Fruit fly (Drosophila melanogaster) whole organism, adult: Measurements from ENCODE around the gene ect.

Source experiments
- CG11617 ChIP-seq: fragments of 200-800 bp; sonication (Bioruptor generic); optimal IDR thresholded peaks from 2 replicates; lab custom pipeline; 2017; ENCODE audit warnings: mild to moderate bottlenecking, missing biosample characterization, missing genetic modification reagents, missing genetic modification characterization
- CG12768 ChIP-seq: fragments of 200-800 bp; sonication (Bioruptor generic); optimal IDR thresholded peaks from 2 replicates; lab custom pipeline; 2017; ENCODE audit warnings: missing biosample characterization, missing genetic modification characterization, mild to moderate bottlenecking, moderate library complexity, missing genetic modification reagents
- CG14711 ChIP-seq: fragments of 200-800 bp; sonication (Bioruptor generic); optimal IDR thresholded peaks from 2 replicates; lab custom pipeline; 2018; ENCODE audit warnings: missing biosample characterization, mild to moderate bottlenecking, missing genetic modification characterization, moderate library complexity
- CG1620 ChIP-seq: fragments of 200-800 bp; sonication (Bioruptor generic); optimal IDR thresholded peaks from 2 replicates; lab custom pipeline; 2016; ENCODE audit warnings: missing biosample characterization, missing genetic modification characterization
- CG33017 ChIP-seq: fragments of 200-800 bp; sonication (Bioruptor generic); optimal IDR thresholded peaks from 2 replicates; lab custom pipeline; 2018; ENCODE audit warnings: missing biosample characterization, mild to moderate bottlenecking, missing genetic modification characterization, moderate library complexity
- CG5204 ChIP-seq: fragments of 200-800 bp; sonication (Bioruptor generic); optimal IDR thresholded peaks from 2 replicates; lab custom pipeline; 2016; ENCODE audit warnings: missing biosample characterization, missing genetic modification characterization
- CG7045 ChIP-seq: fragments of 200-800 bp; sonication (Bioruptor generic); optimal IDR thresholded peaks from 2 replicates; lab custom pipeline; 2017; ENCODE audit warnings: missing biosample characterization, mild to moderate bottlenecking, missing genetic modification characterization
- CG7101 ChIP-seq: fragments of 200-800 bp; sonication (Bioruptor generic); optimal IDR thresholded peaks from 2 replicates; lab custom pipeline; 2018; ENCODE audit warnings: missing biosample characterization, mild to moderate bottlenecking, missing genetic modification characterization, moderate library complexity
- Clk ChIP-seq: fragments of 200-800 bp; sonication (Bioruptor generic); optimal IDR thresholded peaks from 2 replicates; lab custom pipeline; 2017; ENCODE audit warnings: missing biosample characterization, missing genetic modification characterization
- Crg-1 ChIP-seq: fragments of 200-800 bp; sonication (Bioruptor generic); optimal IDR thresholded peaks from 2 replicates; lab custom pipeline; 2016; ENCODE audit warnings: missing biosample characterization, missing genetic modification characterization
- Hr96 ChIP-seq: fragments of 200-800 bp; sonication (Bioruptor generic); optimal IDR thresholded peaks from 2 replicates; lab custom pipeline; 2016; ENCODE audit warnings: missing biosample characterization, missing genetic modification characterization
- Mnt ChIP-seq: fragments of 200-800 bp; sonication (Bioruptor generic); optimal IDR thresholded peaks from 2 replicates; lab custom pipeline; 2016; ENCODE audit warnings: missing biosample characterization, mild to moderate bottlenecking, missing genetic modification characterization
- bab1 ChIP-seq: fragments of 200-800 bp; sonication (Bioruptor generic); optimal IDR thresholded peaks from 3 replicates; lab custom pipeline; 2019; ENCODE audit warnings: missing biosample characterization, mild to moderate bottlenecking, missing genetic modification characterization, moderate library complexity
- cic ChIP-seq: fragments of 200-800 bp; sonication (Bioruptor generic); optimal IDR thresholded peaks from 2 replicates; lab custom pipeline; 2017; ENCODE audit warnings: missing biosample characterization, mild to moderate bottlenecking, missing genetic modification characterization, moderate library complexity
- cnc ChIP-seq, 2 experiments: fragments of >200 bp; optimal IDR thresholded peaks; 2 replicates each; lab custom pipeline; 2017
- kay ChIP-seq: fragments of 200-800 bp; sonication (Bioruptor generic); peaks from one replicate; lab custom pipeline; 2016; ENCODE audit warnings: missing biosample characterization, missing genetic modification characterization, borderline replicate concordance
- ovo ChIP-seq: fragments of 200-800 bp; sonication (Bioruptor generic); optimal IDR thresholded peaks from 2 replicates; lab custom pipeline; 2016; ENCODE audit warnings: missing biosample characterization, missing genetic modification characterization
- pad ChIP-seq: fragments of 200-800 bp; sonication (Bioruptor generic); optimal IDR thresholded peaks from 3 replicates; lab custom pipeline; 2017; ENCODE audit warnings: missing biosample characterization, missing genetic modification characterization, mild to moderate bottlenecking, moderate library complexity, missing genetic modification reagents
- tj ChIP-seq: fragments of 200-800 bp; sonication (Bioruptor generic); optimal IDR thresholded peaks from 3 replicates; lab custom pipeline; 2017; ENCODE audit warnings: missing biosample characterization, mild to moderate bottlenecking, missing genetic modification characterization, moderate library complexity
- toe ChIP-seq: fragments of 200-800 bp; sonication (Bioruptor generic); optimal IDR thresholded peaks from 2 replicates; lab custom pipeline; 2016; ENCODE audit warnings: missing biosample characterization, missing genetic modification characterization

Gene ect

dm6 chr3L:10198571-10198970 is 3.1 kb downstream of the ect start:
- TF ChIP-seq CG7045 (no peak), Clk (GFP tag; lab: Kevin White, UChicago) (no peak)

dm6 chr3L:10197360-10197759 is 4.3 kb downstream of the ect start:
- TF ChIP-seq CG33017 (tag; lab: Kevin White, UChicago) (no peak), bab1 (GFP tag; lab: Kevin White, UChicago) (no peak), cnc (optimal IDR thresholded peaks at IDR 0.05; lab: Kevin White, UChicago) (no peak), cic (GFP tag; lab: Kevin White, UChicago) (no peak), Crg-1 (GFP tag; lab: Kevin White, UChicago) (no peak), Mnt (GFP tag; lab: Kevin White, UChicago) (no peak), kay (no peak), CG14711 (tag; lab: Kevin White, UChicago) (no peak), CG7101 (tag; lab: Kevin White, UChicago) (no peak), CG11617 (GFP tag; lab: Kevin White, UChicago) (no peak), pad (no peak), CG1620 (GFP tag; lab: Kevin White, UChicago) (no peak), tj (GFP tag; lab: Kevin White, UChicago) (no peak), Clk (GFP tag; lab: Kevin White, UChicago) (no peak), CG7045 (no peak), CG5204 (no peak), ovo (GFP tag; lab: Kevin White, UChicago) (no peak), CG12768 (GFP tag; lab: Kevin White, UChicago) (no peak), Hr96 (GFP tag; lab: Kevin White, UChicago) (no peak), toe (GFP tag; lab: Kevin White, UChicago) (no peak)

dm6 chr3L:10189179-10189578 is 12.5 kb downstream of the ect start:
- TF ChIP-seq pad (no peak), CG11617 (GFP tag; lab: Kevin White, UChicago) (no peak), CG5204 (no peak), Hr96 (GFP tag; lab: Kevin White, UChicago) (no peak), bab1 (GFP tag; lab: Kevin White, UChicago) (no peak), CG14711 (tag; lab: Kevin White, UChicago) (no peak), tj (GFP tag; lab: Kevin White, UChicago) (no peak), toe (GFP tag; lab: Kevin White, UChicago) (no peak), CG7045 (no peak), CG12768 (GFP tag; lab: Kevin White, UChicago) (no peak), cic (GFP tag; lab: Kevin White, UChicago) (no peak), Crg-1 (GFP tag; lab: Kevin White, UChicago) (no peak), CG33017 (tag; lab: Kevin White, UChicago) (no peak), Mnt (GFP tag; lab: Kevin White, UChicago) (no peak), kay (no peak), Clk (GFP tag; lab: Kevin White, UChicago) (no peak), CG7101 (tag; lab: Kevin White, UChicago) (no peak), CG1620 (GFP tag; lab: Kevin White, UChicago) (no peak)

dm6 chr3L:10186893-10187292 is 14.7 kb downstream of the ect start:
- TF ChIP-seq CG1620 (GFP tag; lab: Kevin White, UChicago) (no peak), Hr96 (GFP tag; lab: Kevin White, UChicago) (no peak), CG11617 (GFP tag; lab: Kevin White, UChicago) (no peak)

- TF ChIP-seq Mnt (GFP tag; lab: Kevin White, UChicago) = no peak
These were observed 15.7 kb downstream of the ect start, which contains the start of gene dpr10 for dm6 chr3L:10185924-10186323. TSS of gene dpr10 (minus strand) at chr3L:10186108.

dm6 chr3L:10166923-10167322 is 34.7 kb downstream of the ect start, which contains the start of gene CG6628:
TSS of gene CG6628 (minus strand) at chr3L:10167023.
- TF ChIP-seq Clk (GFP tag; lab: Kevin White, UChicago) (no peak), cic (GFP tag; lab: Kevin White, UChicago) (no peak), kay (no peak), tj (GFP tag; lab: Kevin White, UChicago) (no peak), pad (no peak), Hr96 (GFP tag; lab: Kevin White, UChicago) (no peak), CG12768 (GFP tag; lab: Kevin White, UChicago) (no peak), cnc (optimal IDR thresholded peaks at IDR 0.05; lab: Kevin White, UChicago) (no peak), ovo (GFP tag; lab: Kevin White, UChicago) (no peak), CG1620 (GFP tag; lab: Kevin White, UChicago) (no peak), CG33017 (tag; lab: Kevin White, UChicago) (no peak), CG14711 (tag; lab: Kevin White, UChicago) (no peak), CG11617 (GFP tag; lab: Kevin White, UChicago) (no peak), CG7045 (no peak)

- TF ChIP-seq CG7045 (no peak), toe (GFP tag; lab: Kevin White, UChicago) (no peak), CG7101 (tag; lab: Kevin White, UChicago) (no peak), CG11617 (GFP tag; lab: Kevin White, UChicago) (no peak), kay (no peak), CG1620 (GFP tag; lab: Kevin White, UChicago) (no peak), Clk (GFP tag; lab: Kevin White, UChicago) (no peak), bab1 (GFP tag; lab: Kevin White, UChicago) (no peak), Crg-1 (GFP tag; lab: Kevin White, UChicago) (no peak), cic (GFP tag; lab: Kevin White, UChicago) (no peak), Hr96 (GFP tag; lab: Kevin White, UChicago) (no peak), tj (GFP tag; lab: Kevin White, UChicago) (no peak)
These were observed 45.6 kb downstream of the ect start for dm6 chr3L:10156080-10156479.
